Worm (Caenorhabditis elegans): Measurements from ENCODE around the gene B0563.5.

ce11 chrX:9105888-9106287 lies 40.1 kb upstream of the B0563.5 start:
- TF ChIP-seq mep-1 (tag; optimal IDR thresholded peaks at IDR 0.05), result no peak
- TF ChIP-seq aly-2 (tag; optimal IDR thresholded peaks at IDR 0.05), result no peak
- TF ChIP-seq nhr-48 (tag; optimal IDR thresholded peaks at IDR 0.05), result no peak
- TF ChIP-seq unc-62 (GFP tag; optimal IDR thresholded peaks at IDR 0.05 in 1 of 2), result no peak
- no peak for TF ChIP-seq unc-62 (tag; optimal IDR thresholded peaks at IDR 0.05)
- TF ChIP-seq ztf-11 (tag; optimal IDR thresholded peaks at IDR 0.05), result no peak
- no peak for TF ChIP-seq nhr-102 (tag; optimal IDR thresholded peaks at IDR 0.05)
- no peak for TF ChIP-seq Y48G9A.11 (GFP tag; IDR thresholded peaks at IDR 0.05)
- no peak for TF ChIP-seq nhr-25 (tag; optimal IDR thresholded peaks at IDR 0.05; ENCODE audit: borderline replicate concordance, insufficient read depth)
- TF ChIP-seq madf-9 (GFP tag; conservative IDR thresholded peaks at IDR 0.05), result no peak
- TF ChIP-seq daf-8 (GFP tag; IDR thresholded peaks at IDR 0.05), result no peak
- TF ChIP-seq egl-27 (tag; optimal IDR thresholded peaks at IDR 0.05), result no peak
- no peak for TF ChIP-seq F37D6.2 (tag; optimal IDR thresholded peaks at IDR 0.05)

Data from whole organism, L4 larva.